Worm (Caenorhabditis elegans): ENCODE results near the gene T10H9.1.

Gene T10H9.1

ce11 chrV:6699833-6700232 is 50.4 kb downstream of the T10H9.1 start:
- TF ChIP-seq blmp-1 (tag; optimal IDR thresholded peaks at IDR 0.05) (peak; percentile 82), zip-8 (tag; optimal IDR thresholded peaks at IDR 0.05) (no peak), mab-5 (tag; optimal IDR thresholded peaks at IDR 0.05) (no peak)

Measured in whole organism, mixed stage, embryonic.